Worm (Caenorhabditis elegans) whole organism, midembryonic: Measurements from ENCODE around the gene ifet-1.
A peak's percentile ranks its signal among the peaks of the same experiment; 100 is the strongest.

Source experiments
- klf-2 ChIP-seq: fragments of 200-800 bp; sonication (Bioruptor generic); conservative IDR thresholded peaks from 2 replicates; pipeline ENCODE4 v1.3.6; 2022; ENCODE audit warnings: missing genetic modification reagents, missing genetic modification characterization, missing compliant biosample characterization
- ref-1 ChIP-seq: fragments of 200-800 bp; sonication (Bioruptor generic); conservative IDR thresholded peaks from 2 replicates; pipeline ENCODE4 v1.3.6; 2022; ENCODE audit warnings: missing genetic modification reagents, missing genetic modification characterization, missing compliant biosample characterization
- tab-1 ChIP-seq: fragments of 200-800 bp; sonication (Bioruptor generic); IDR thresholded peaks from 2 replicates; pipeline ENCODE4 v1.3.6; 2022; ENCODE audit warnings: missing genetic modification characterization, missing compliant biosample characterization
- ztf-23 ChIP-seq: fragments of 200-800 bp; sonication (Bioruptor generic); IDR thresholded peaks from 2 replicates; pipeline ENCODE4 v1.3.6; 2022; ENCODE audit warnings: missing genetic modification reagents, missing genetic modification characterization, missing compliant biosample characterization
- ztf-29 ChIP-seq: fragments of 200-800 bp; sonication (Bioruptor generic); IDR thresholded peaks from 2 replicates; pipeline ENCODE4 v1.3.6; 2022; ENCODE audit warnings: missing genetic modification reagents, missing genetic modification characterization, missing compliant biosample characterization

DNA sequence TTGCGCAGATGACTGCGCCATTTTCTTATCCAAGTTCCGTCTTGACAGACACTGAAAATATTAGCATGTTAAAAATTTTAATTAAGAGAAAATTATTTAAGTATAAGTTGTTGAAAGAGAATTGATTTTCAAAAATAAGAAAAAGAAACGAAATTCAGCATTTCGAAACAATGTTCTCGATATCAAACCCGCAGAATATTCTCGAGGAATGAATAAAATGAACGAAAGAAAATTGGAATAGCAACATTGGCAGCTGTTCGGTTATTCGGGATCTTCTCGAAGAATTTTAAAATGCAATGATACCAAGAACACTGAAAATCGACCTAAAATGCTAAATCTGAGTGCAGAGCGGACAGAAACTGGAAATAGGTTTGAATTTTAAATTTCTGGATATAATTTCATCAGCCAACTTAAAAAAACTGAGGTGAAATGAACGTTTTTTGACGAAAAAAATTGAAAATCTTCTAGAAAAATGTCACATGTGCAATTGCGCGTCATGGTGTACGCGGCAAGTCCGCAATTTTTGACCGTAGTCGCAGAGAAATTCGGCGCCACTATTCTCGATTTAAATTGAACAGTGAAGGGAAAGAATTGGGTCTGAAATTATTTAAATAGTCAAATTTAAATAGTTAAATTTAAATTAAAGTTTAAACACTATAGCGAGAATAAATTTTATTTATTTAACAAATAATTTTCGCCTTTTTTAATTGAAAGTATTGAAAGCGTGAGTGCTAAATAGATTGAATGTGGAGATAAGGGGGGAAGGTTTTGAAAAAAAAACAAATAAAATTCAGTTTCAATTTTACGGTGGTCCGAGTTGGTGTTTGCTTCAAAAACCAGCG lies 33.3 kb upstream of the ifet-1 start, which contains the start of the genes cct-5 and F25F2.1:
- TF ChIP-seq klf-2 (GFP tag; lab: Robert Waterston, UW) (no peak), ztf-29 (GFP tag; lab: Robert Waterston, UW) (no peak), ref-1 (GFP tag; lab: Robert Waterston, UW) (no peak), ztf-23 (peak; percentile 62; the same call in 1 of the 2 replicates), tab-1 (GFP tag; lab: Robert Waterston, UW) (no peak)
